Fruit fly (Drosophila melanogaster) whole organism, adult: ENCODE measurements around the gene CG42393.

Experiments
- CG11617 ChIP-seq: fragments of 200-800 bp; sonication (Bioruptor generic); optimal IDR thresholded peaks from 2 replicates; lab custom pipeline; 2017; ENCODE audit warnings: mild to moderate bottlenecking, missing biosample characterization, missing genetic modification reagents, missing genetic modification characterization
- CG12768 ChIP-seq: fragments of 200-800 bp; sonication (Bioruptor generic); optimal IDR thresholded peaks from 2 replicates; lab custom pipeline; 2017; ENCODE audit warnings: missing biosample characterization, missing genetic modification characterization, mild to moderate bottlenecking, moderate library complexity, missing genetic modification reagents
- CG14711 ChIP-seq: fragments of 200-800 bp; sonication (Bioruptor generic); optimal IDR thresholded peaks from 2 replicates; lab custom pipeline; 2018; ENCODE audit warnings: missing biosample characterization, mild to moderate bottlenecking, missing genetic modification characterization, moderate library complexity
- CG1620 ChIP-seq: fragments of 200-800 bp; sonication (Bioruptor generic); optimal IDR thresholded peaks from 2 replicates; lab custom pipeline; 2016; ENCODE audit warnings: missing biosample characterization, missing genetic modification characterization
- CG33017 ChIP-seq: fragments of 200-800 bp; sonication (Bioruptor generic); optimal IDR thresholded peaks from 2 replicates; lab custom pipeline; 2018; ENCODE audit warnings: missing biosample characterization, mild to moderate bottlenecking, missing genetic modification characterization, moderate library complexity
- CG5204 ChIP-seq: fragments of 200-800 bp; sonication (Bioruptor generic); optimal IDR thresholded peaks from 2 replicates; lab custom pipeline; 2016; ENCODE audit warnings: missing biosample characterization, missing genetic modification characterization
- CG7045 ChIP-seq: fragments of 200-800 bp; sonication (Bioruptor generic); optimal IDR thresholded peaks from 2 replicates; lab custom pipeline; 2017; ENCODE audit warnings: missing biosample characterization, mild to moderate bottlenecking, missing genetic modification characterization
- CG7101 ChIP-seq: fragments of 200-800 bp; sonication (Bioruptor generic); optimal IDR thresholded peaks from 2 replicates; lab custom pipeline; 2018; ENCODE audit warnings: missing biosample characterization, mild to moderate bottlenecking, missing genetic modification characterization, moderate library complexity
- Clk ChIP-seq: fragments of 200-800 bp; sonication (Bioruptor generic); optimal IDR thresholded peaks from 2 replicates; lab custom pipeline; 2017; ENCODE audit warnings: missing biosample characterization, missing genetic modification characterization
- Crg-1 ChIP-seq: fragments of 200-800 bp; sonication (Bioruptor generic); optimal IDR thresholded peaks from 2 replicates; lab custom pipeline; 2016; ENCODE audit warnings: missing biosample characterization, missing genetic modification characterization
- Hr96 ChIP-seq: fragments of 200-800 bp; sonication (Bioruptor generic); optimal IDR thresholded peaks from 2 replicates; lab custom pipeline; 2016; ENCODE audit warnings: missing biosample characterization, missing genetic modification characterization
- Mnt ChIP-seq: fragments of 200-800 bp; sonication (Bioruptor generic); optimal IDR thresholded peaks from 2 replicates; lab custom pipeline; 2016; ENCODE audit warnings: missing biosample characterization, mild to moderate bottlenecking, missing genetic modification characterization
- bab1 ChIP-seq: fragments of 200-800 bp; sonication (Bioruptor generic); optimal IDR thresholded peaks from 3 replicates; lab custom pipeline; 2019; ENCODE audit warnings: missing biosample characterization, mild to moderate bottlenecking, missing genetic modification characterization, moderate library complexity
- cic ChIP-seq: fragments of 200-800 bp; sonication (Bioruptor generic); optimal IDR thresholded peaks from 2 replicates; lab custom pipeline; 2017; ENCODE audit warnings: missing biosample characterization, mild to moderate bottlenecking, missing genetic modification characterization, moderate library complexity
- cnc ChIP-seq, 2 experiments: fragments of >200 bp; optimal IDR thresholded peaks; 2 replicates each; lab custom pipeline; 2017
- kay ChIP-seq: fragments of 200-800 bp; sonication (Bioruptor generic); peaks from one replicate; lab custom pipeline; 2016; ENCODE audit warnings: missing biosample characterization, missing genetic modification characterization, borderline replicate concordance
- ovo ChIP-seq: fragments of 200-800 bp; sonication (Bioruptor generic); optimal IDR thresholded peaks from 2 replicates; lab custom pipeline; 2016; ENCODE audit warnings: missing biosample characterization, missing genetic modification characterization
- pad ChIP-seq: fragments of 200-800 bp; sonication (Bioruptor generic); optimal IDR thresholded peaks from 3 replicates; lab custom pipeline; 2017; ENCODE audit warnings: missing biosample characterization, missing genetic modification characterization, mild to moderate bottlenecking, moderate library complexity, missing genetic modification reagents
- tj ChIP-seq: fragments of 200-800 bp; sonication (Bioruptor generic); optimal IDR thresholded peaks from 3 replicates; lab custom pipeline; 2017; ENCODE audit warnings: missing biosample characterization, mild to moderate bottlenecking, missing genetic modification characterization, moderate library complexity
- toe ChIP-seq: fragments of 200-800 bp; sonication (Bioruptor generic); optimal IDR thresholded peaks from 2 replicates; lab custom pipeline; 2016; ENCODE audit warnings: missing biosample characterization, missing genetic modification characterization

Gene CG42393

dm6 chr3L:18016105-18016842, 26.3 kb upstream of the CG42393 start:
- no peak for TF ChIP-seq CG33017
- no peak for TF ChIP-seq Hr96 (GFP tag; lab: Kevin White, UChicago)
- no peak for TF ChIP-seq bab1 (GFP tag; lab: Kevin White, UChicago)
- no peak for TF ChIP-seq Clk (GFP tag; lab: Kevin White, UChicago)
- no peak for TF ChIP-seq CG7045
- no peak for TF ChIP-seq kay (GFP tag; lab: Kevin White, UChicago)
- no peak for TF ChIP-seq toe (GFP tag; lab: Kevin White, UChicago)
- no peak for TF ChIP-seq tj
- no peak for TF ChIP-seq CG12768 (GFP tag; lab: Kevin White, UChicago)
- no peak for TF ChIP-seq Crg-1
- TF ChIP-seq CG7101 (tag; lab: Kevin White, UChicago): no peak
- TF ChIP-seq CG14711 (tag; lab: Kevin White, UChicago): no peak
- TF ChIP-seq cic: no peak
- TF ChIP-seq pad: no peak
- TF ChIP-seq CG1620: no peak

dm6 chr3L:18016843-18017292, 25.7 kb upstream of the CG42393 start:
- no peak for TF ChIP-seq CG33017
- TF ChIP-seq cnc (optimal IDR thresholded peaks at IDR 0.05; lab: Kevin White, UChicago): no peak
- no peak for TF ChIP-seq Mnt (GFP tag; lab: Kevin White, UChicago)
- TF ChIP-seq CG11617: no peak
- TF ChIP-seq Hr96 (GFP tag; lab: Kevin White, UChicago): no peak
- TF ChIP-seq ovo (GFP tag; lab: Kevin White, UChicago): no peak
- TF ChIP-seq cic: no peak
- no peak for TF ChIP-seq CG1620
- TF ChIP-seq CG7101 (tag; lab: Kevin White, UChicago): no peak
- no peak for TF ChIP-seq pad
- no peak for TF ChIP-seq bab1 (GFP tag; lab: Kevin White, UChicago)
- TF ChIP-seq CG12768 (GFP tag; lab: Kevin White, UChicago): no peak
- no peak for TF ChIP-seq toe (GFP tag; lab: Kevin White, UChicago)
- TF ChIP-seq tj: no peak
- TF ChIP-seq CG14711 (tag; lab: Kevin White, UChicago): no peak
- no peak for TF ChIP-seq Crg-1
- no peak for TF ChIP-seq CG7045
- no peak for TF ChIP-seq CG5204 (GFP tag; lab: Kevin White, UChicago)
- no peak for TF ChIP-seq Clk (GFP tag; lab: Kevin White, UChicago)
- TF ChIP-seq kay (GFP tag; lab: Kevin White, UChicago): no peak

- TF ChIP-seq Hr96 (GFP tag; lab: Kevin White, UChicago) (no peak), Clk (GFP tag; lab: Kevin White, UChicago) (no peak), CG5204 (GFP tag; lab: Kevin White, UChicago) (no peak), Crg-1 (no peak), pad (no peak), Mnt (GFP tag; lab: Kevin White, UChicago) (no peak), cic (no peak), cnc (optimal IDR thresholded peaks at IDR 0.05; lab: Kevin White, UChicago) (no peak), ovo (GFP tag; lab: Kevin White, UChicago) (no peak), tj (no peak)
These were observed 24.9 kb upstream of the CG42393 start for dm6 chr3L:18017653-18018052.

- TF ChIP-seq CG7101 (tag; lab: Kevin White, UChicago) (no peak), CG12768 (GFP tag; lab: Kevin White, UChicago) (no peak), ovo (GFP tag; lab: Kevin White, UChicago) (no peak), Clk (GFP tag; lab: Kevin White, UChicago) (no peak), CG1620 (no peak), Hr96 (GFP tag; lab: Kevin White, UChicago) (no peak), CG11617 (no peak), cic (no peak), CG14711 (tag; lab: Kevin White, UChicago) (no peak), cnc (optimal IDR thresholded peaks at IDR 0.05; lab: Kevin White, UChicago) (no peak), Crg-1 (no peak), tj (no peak), Mnt (GFP tag; lab: Kevin White, UChicago) (no peak), toe (GFP tag; lab: Kevin White, UChicago) (no peak), CG5204 (GFP tag; lab: Kevin White, UChicago) (no peak), kay (GFP tag; lab: Kevin White, UChicago) (no peak), CG33017 (no peak), bab1 (GFP tag; lab: Kevin White, UChicago) (no peak)
These were observed 24.0 kb upstream of the CG42393 start for dm6 chr3L:18018553-18018952.

- no peak for TF ChIP-seq CG5204 (GFP tag; lab: Kevin White, UChicago)
- no peak for TF ChIP-seq CG7101 (tag; lab: Kevin White, UChicago)
- no peak for TF ChIP-seq CG11617
- no peak for TF ChIP-seq Mnt (GFP tag; lab: Kevin White, UChicago)
These were observed 23.5 kb upstream of the CG42393 start for dm6 chr3L:18018988-18019387.

dm6 chr3L:18019645-18020509, 22.7 kb upstream of the CG42393 start:
- peak; percentile 54 for TF ChIP-seq CG14711 (tag; lab: Kevin White, UChicago)
- TF ChIP-seq toe (GFP tag; lab: Kevin White, UChicago): peak; percentile 63
- TF ChIP-seq CG12768 (GFP tag; lab: Kevin White, UChicago): peak; percentile 4
- TF ChIP-seq CG11617: peak; percentile 48
- peak; percentile 77 for TF ChIP-seq Hr96 (GFP tag; lab: Kevin White, UChicago)
- peak; percentile 67 for TF ChIP-seq CG1620
- TF ChIP-seq CG7101 (tag; lab: Kevin White, UChicago): peak; percentile 67
- TF ChIP-seq CG5204 (GFP tag; lab: Kevin White, UChicago): peak; percentile 76
- TF ChIP-seq cic: no peak
- peak; percentile 21 for TF ChIP-seq tj
- peak; percentile 48 for TF ChIP-seq kay (GFP tag; lab: Kevin White, UChicago)
- peak; percentile 0 for TF ChIP-seq Clk (GFP tag; lab: Kevin White, UChicago)
- peak; percentile 59 for TF ChIP-seq pad
- TF ChIP-seq CG7045: peak; percentile 50
- peak; percentile 29 for TF ChIP-seq Mnt (GFP tag; lab: Kevin White, UChicago)
- no peak for TF ChIP-seq cnc (optimal IDR thresholded peaks at IDR 0.05; lab: Kevin White, UChicago)
- peak; percentile 53 for TF ChIP-seq Crg-1
- peak; percentile 53 for TF ChIP-seq ovo (GFP tag; lab: Kevin White, UChicago)
- TF ChIP-seq bab1 (GFP tag; lab: Kevin White, UChicago): peak; percentile 95
- TF ChIP-seq CG33017: no peak
